Fruit fly (Drosophila melanogaster) whole organism, wandering third instar larva: ENCODE results near the gene Calx.

Source experiments
- Abd-B ChIP-seq: fragments of >200 bp; optimal IDR thresholded peaks from 2 replicates; lab custom pipeline; 2017; ENCODE audit warnings: missing biosample characterization, missing genetic modification characterization
- CG9705 ChIP-seq: fragments of 200-800 bp; sonication (Bioruptor generic); optimal IDR thresholded peaks from 2 replicates; lab custom pipeline; 2018; ENCODE audit warnings: missing biosample characterization, mild to moderate bottlenecking, missing genetic modification characterization
- CrebA ChIP-seq: fragments of 200-800 bp; sonication (Bioruptor generic); optimal IDR thresholded peaks from 2 replicates; lab custom pipeline; 2016; ENCODE audit warnings: missing biosample characterization, mild to moderate bottlenecking, missing genetic modification characterization, borderline replicate concordance
- Dfd ChIP-seq: fragments of >200 bp; optimal IDR thresholded peaks from 2 replicates; lab custom pipeline; 2017; ENCODE audit warnings: missing biosample characterization, missing genetic modification characterization
- GATAd ChIP-seq: sonication (Bioruptor generic); optimal IDR thresholded peaks from 2 replicates; lab custom pipeline; 2016; ENCODE audit warnings: missing biosample characterization, missing genetic modification characterization
- HLH106 ChIP-seq: fragments of 200-800 bp; optimal IDR thresholded peaks from 3 replicates; lab custom pipeline; 2019; ENCODE audit warnings: missing biosample characterization, mild to moderate bottlenecking, missing genetic modification characterization, moderate library complexity
- Hnf4 ChIP-seq: fragments of 200-800 bp; sonication (Bioruptor generic); optimal IDR thresholded peaks from 2 replicates; lab custom pipeline; 2016; ENCODE audit warnings: missing biosample characterization, mild to moderate bottlenecking, missing genetic modification characterization
- Hr78 ChIP-seq: fragments of >200 bp; optimal IDR thresholded peaks from 2 replicates; lab custom pipeline; 2017; ENCODE audit warnings: missing biosample characterization, missing genetic modification characterization
- Hr83 ChIP-seq: fragments of 200-300 bp; sonication (Bioruptor generic); optimal IDR thresholded peaks from 2 replicates; lab custom pipeline; 2016; ENCODE audit warnings: missing biosample characterization, mild to moderate bottlenecking, missing genetic modification characterization, moderate library complexity; ENCODE audit not compliant: poor library complexity, severe bottlenecking
- Jra ChIP-seq: sonication (Bioruptor generic); optimal IDR thresholded peaks from 2 replicates; lab custom pipeline; 2016; ENCODE audit warnings: missing biosample characterization, missing genetic modification characterization
- Mio ChIP-seq: sonication (Bioruptor generic); optimal IDR thresholded peaks from 2 replicates; lab custom pipeline; 2016; ENCODE audit warnings: missing biosample characterization, missing genetic modification characterization
- Myc ChIP-seq: fragments of >200 bp; optimal IDR thresholded peaks from 2 replicates; lab custom pipeline; 2017
- N ChIP-seq: fragments of >200 bp; optimal IDR thresholded peaks from 2 replicates; lab custom pipeline; 2018; ENCODE audit warnings: missing biosample characterization, missing external identifiers, missing genetic modification characterization
- OdsH ChIP-seq: fragments of 200-800 bp; sonication (Bioruptor generic); optimal IDR thresholded peaks from 2 replicates; lab custom pipeline; 2016; ENCODE audit warnings: missing biosample characterization, mild to moderate bottlenecking, missing genetic modification characterization
- Rel ChIP-seq, 2 experiments: fragments of 200-800 bp; sonication (Bioruptor generic) in 1 of 2; optimal IDR thresholded peaks; 2 replicates in 1 of 2; 3 replicates in 1 of 2; lab custom pipeline; 2016 to 2019; ENCODE audit warnings: mild to moderate bottlenecking in 2 of 2, missing biosample characterization in 2 of 2, missing genetic modification characterization in 2 of 2, moderate library complexity in 1 of 2
- Sp1 ChIP-seq: fragments of 200-800 bp; sonication (Bioruptor generic); optimal IDR thresholded peaks from 3 replicates; lab custom pipeline; 2019; ENCODE audit warnings: missing biosample characterization, mild to moderate bottlenecking, missing genetic modification characterization, moderate library complexity
- Vsx2 ChIP-seq: fragments of 200-300, 225-300 bp; sonication (Bioruptor generic); optimal IDR thresholded peaks from 2 replicates; lab custom pipeline; 2018; ENCODE audit warnings: missing biosample characterization, missing genetic modification characterization; ENCODE audit not compliant: partially characterized antibody
- br ChIP-seq: fragments of 200-800 bp; sonication (Bioruptor generic); optimal IDR thresholded peaks from 2 replicates; lab custom pipeline; 2016; ENCODE audit warnings: missing biosample characterization, missing genetic modification characterization
- brk ChIP-seq: fragments of 200-800 bp; sonication (Bioruptor generic); optimal IDR thresholded peaks from 2 replicates; lab custom pipeline; 2016; ENCODE audit warnings: missing biosample characterization, mild to moderate bottlenecking, missing genetic modification characterization
- dl ChIP-seq, 2 experiments: fragments of 175-275, 200-275 bp in 1 of 2; fragments of 200-275 bp in 1 of 2; sonication (Bioruptor generic); optimal IDR thresholded peaks; lab custom pipeline; 2018; ENCODE audit warnings: mild to moderate bottlenecking in 2 of 2, missing biosample characterization in 2 of 2, missing genetic modification characterization in 2 of 2, moderate library complexity in 2 of 2; ENCODE audit not compliant: partially characterized antibody in 2 of 2, insufficient read depth in 1 of 2
- dsf ChIP-seq: sonication (Bioruptor generic); optimal IDR thresholded peaks from 2 replicates; lab custom pipeline; 2016; ENCODE audit warnings: missing biosample characterization, missing genetic modification characterization, borderline replicate concordance
- ey ChIP-seq: fragments of 200-800 bp; sonication (Bioruptor generic); optimal IDR thresholded peaks from 2 replicates; lab custom pipeline; 2016; ENCODE audit warnings: missing biosample characterization, missing genetic modification characterization
- foxo ChIP-seq, 2 experiments: fragments of 200-800 bp; sonication (Bioruptor generic); optimal IDR thresholded peaks; 2 replicates in 1 of 2; 3 replicates in 1 of 2; lab custom pipeline; 2016 to 2017; ENCODE audit warnings: missing biosample characterization in 2 of 2, missing genetic modification characterization in 2 of 2
- fru ChIP-seq: fragments of 200-800 bp; sonication (Bioruptor generic); optimal IDR thresholded peaks from 3 replicates; lab custom pipeline; 2016; ENCODE audit warnings: missing biosample characterization, mild to moderate bottlenecking, missing genetic modification characterization
- h ChIP-seq: fragments of 200-800 bp; sonication (Bioruptor generic); optimal IDR thresholded peaks from 3 replicates; lab custom pipeline; 2016; ENCODE audit warnings: missing biosample characterization, mild to moderate bottlenecking, missing genetic modification characterization
- jim ChIP-seq: fragments of 175-275, 200-325 bp; sonication (Bioruptor generic); optimal IDR thresholded peaks from 2 replicates; lab custom pipeline; 2016; ENCODE audit warnings: missing biosample characterization, mild to moderate bottlenecking, missing genetic modification characterization
- lola ChIP-seq: fragments of >200 bp; optimal IDR thresholded peaks from 2 replicates; lab custom pipeline; 2017; ENCODE audit warnings: missing biosample characterization, missing genetic modification characterization
- pan ChIP-seq: fragments of >200 bp; optimal IDR thresholded peaks from 2 replicates; lab custom pipeline; 2017
- psq ChIP-seq: fragments of 200-800 bp; sonication (Bioruptor generic); optimal IDR thresholded peaks from 3 replicates; lab custom pipeline; 2017; ENCODE audit warnings: missing biosample characterization, mild to moderate bottlenecking, missing genetic modification characterization, moderate library complexity
- rgr ChIP-seq: fragments of 200-800 bp; sonication (Bioruptor generic); optimal IDR thresholded peaks from 3 replicates; lab custom pipeline; 2016; ENCODE audit warnings: missing biosample characterization, mild to moderate bottlenecking, missing genetic modification characterization
- sage ChIP-seq: fragments of 200-800 bp; sonication (Bioruptor generic); optimal IDR thresholded peaks from 2 replicates; lab custom pipeline; 2016; ENCODE audit warnings: missing biosample characterization, mild to moderate bottlenecking, missing genetic modification characterization
- sv ChIP-seq: fragments of 200-800 bp; sonication (Bioruptor generic); optimal IDR thresholded peaks from 3 replicates; lab custom pipeline; 2016; ENCODE audit warnings: missing biosample characterization, missing genetic modification characterization
- tai ChIP-seq: sonication (Bioruptor generic); optimal IDR thresholded peaks from 2 replicates; lab custom pipeline; 2016; ENCODE audit warnings: missing biosample characterization, missing genetic modification characterization
- usp ChIP-seq: fragments of >200 bp; optimal IDR thresholded peaks from 2 replicates; lab custom pipeline; 2017; ENCODE audit warnings: missing biosample characterization, missing genetic modification characterization
- woc ChIP-seq: sonication (Bioruptor generic); optimal IDR thresholded peaks from 2 replicates; lab custom pipeline; 2016; ENCODE audit warnings: missing biosample characterization, mild to moderate bottlenecking, missing genetic modification characterization

Calx gene

dm6 chr3R:20958599-20959150 is 19.3 kb upstream of the Calx start:
- TF ChIP-seq fru (GFP tag; lab: Kevin White, UChicago) = no peak
- no peak for TF ChIP-seq brk (GFP tag; lab: Kevin White, UChicago)
- TF ChIP-seq OdsH = no peak
- no peak for TF ChIP-seq jim (GFP tag; lab: Kevin White, UChicago)
- no peak for TF ChIP-seq HLH106 (tag; lab: Kevin White, UChicago)
- no peak for TF ChIP-seq Hr78
- no peak for TF ChIP-seq Sp1
- TF ChIP-seq Vsx2 = no peak
- TF ChIP-seq, all 38 proteins: peak for 0

- peak; percentile 49 for TF ChIP-seq h (GFP tag; lab: Kevin White, UChicago)
- no peak for TF ChIP-seq Rel (GFP tag; optimal IDR thresholded peaks at IDR 0.05; lab: Kevin White, UChicago)
- TF ChIP-seq Rel (tag; optimal IDR thresholded peaks at IDR 0.05; lab: Kevin White, UChicago) = peak; percentile 38
- TF ChIP-seq tai (GFP tag; lab: Kevin White, UChicago) = no peak
- TF ChIP-seq ey = no peak
- peak; percentile 16 for TF ChIP-seq Hnf4 (GFP tag; lab: Kevin White, UChicago)
- no peak for TF ChIP-seq brk (GFP tag; lab: Kevin White, UChicago)
- peak; percentile 45 for TF ChIP-seq br (GFP tag; lab: Kevin White, UChicago)
- no peak for TF ChIP-seq psq (GFP tag; lab: Kevin White, UChicago)
- TF ChIP-seq Hr83 (GFP tag; lab: Kevin White, UChicago) = peak; percentile 21
- TF ChIP-seq Hr78 = no peak
- no peak for TF ChIP-seq Sp1
- TF ChIP-seq fru (GFP tag; lab: Kevin White, UChicago) = peak; percentile 17
- TF ChIP-seq CrebA (GFP tag; lab: Kevin White, UChicago) = no peak
- TF ChIP-seq woc (GFP tag; lab: Kevin White, UChicago) = peak; percentile 46
- TF ChIP-seq foxo (GFP tag; optimal IDR thresholded peaks at IDR 0.05; lab: Kevin White, UChicago) = peak in 1 of 2 experiments; percentile 32
- peak; percentile 32 for TF ChIP-seq rgr (GFP tag; lab: Kevin White, UChicago)
- TF ChIP-seq GATAd (GFP tag; lab: Kevin White, UChicago) = no peak
- TF ChIP-seq Vsx2 = peak; percentile 55
- no peak for TF ChIP-seq pan
- TF ChIP-seq, all 38 proteins: peak for 10
Observed at dm6 chr3R:20960881-20961518, 17.0 kb upstream of the Calx start.

- no peak for TF ChIP-seq Hnf4 (GFP tag; lab: Kevin White, UChicago)
- TF ChIP-seq brk (GFP tag; lab: Kevin White, UChicago) = no peak
- TF ChIP-seq sv (GFP tag; lab: Kevin White, UChicago) = no peak
- no peak for TF ChIP-seq usp
- no peak for TF ChIP-seq br (GFP tag; lab: Kevin White, UChicago)
- TF ChIP-seq pan = no peak
- TF ChIP-seq, all 38 proteins: peak for 0
Observed at dm6 chr3R:20961993-20962392, 16.0 kb upstream of the Calx start.

dm6 chr3R:20962965-20963364 is 15.0 kb upstream of the Calx start:
- TF ChIP-seq ey (no peak), woc (GFP tag; lab: Kevin White, UChicago) (no peak), rgr (GFP tag; lab: Kevin White, UChicago) (no peak), usp (no peak), CG9705 (GFP tag; lab: Kevin White, UChicago) (no peak), Abd-B (no peak), Myc (lab: Kevin White, UChicago) (no peak), fru (GFP tag; lab: Kevin White, UChicago) (no peak), Jra (GFP tag; lab: Kevin White, UChicago) (no peak), pan (no peak), Rel (GFP tag; optimal IDR thresholded peaks at IDR 0.05; lab: Kevin White, UChicago) (no peak), Rel (tag; optimal IDR thresholded peaks at IDR 0.05; lab: Kevin White, UChicago) (no peak), Dfd (GFP tag; lab: Kevin White, UChicago) (no peak), OdsH (no peak), tai (GFP tag; lab: Kevin White, UChicago) (no peak), sage (GFP tag; lab: Kevin White, UChicago) (no peak), Hnf4 (GFP tag; lab: Kevin White, UChicago) (no peak)

dm6 chr3R:20976649-20977048 is 1.3 kb upstream of the Calx start:
- TF ChIP-seq Mio (GFP tag; lab: Kevin White, UChicago) (no peak), CG9705 (GFP tag; lab: Kevin White, UChicago) (no peak), tai (GFP tag; lab: Kevin White, UChicago) (no peak), dl (GFP tag; optimal IDR thresholded peaks at IDR 0.05; lab: Kevin White, UChicago; ENCODE audit: insufficient read depth in 1 of 2, partially characterized antibody in 2 of 2) (no peak), Myc (lab: Kevin White, UChicago) (no peak), Sp1 (no peak), sage (GFP tag; lab: Kevin White, UChicago) (no peak), OdsH (no peak), dsf (GFP tag; lab: Kevin White, UChicago) (no peak), h (GFP tag; lab: Kevin White, UChicago) (no peak), brk (GFP tag; lab: Kevin White, UChicago) (no peak), Dfd (GFP tag; lab: Kevin White, UChicago) (no peak), foxo (GFP tag; optimal IDR thresholded peaks at IDR 0.05; lab: Kevin White, UChicago) (no peak), ey (no peak), Hr83 (GFP tag; lab: Kevin White, UChicago) (no peak), N (GFP tag; lab: Kevin White, UChicago) (no peak), lola (GFP tag; lab: Kevin White, UChicago) (no peak), woc (GFP tag; lab: Kevin White, UChicago) (no peak), Hnf4 (GFP tag; lab: Kevin White, UChicago) (no peak)
